Worm (Caenorhabditis elegans) whole organism, L3 larva: ENCODE results near the gene din-1.

Source experiments
- ZK546.5 ChIP-seq: sonication (generic microtip); optimal IDR thresholded peaks from 2 replicates; lab custom pipeline; 2017; ENCODE audit warnings: missing biosample characterization, missing genetic modification characterization
- ama-1 ChIP-seq: fragments of 150-350 bp; optimal IDR thresholded peaks from 2 replicates; lab custom pipeline; 2018
- ceh-9 ChIP-seq: sonication (generic microtip); optimal IDR thresholded peaks from 2 replicates; lab custom pipeline; 2018; ENCODE audit warnings: missing biosample characterization, missing genetic modification characterization
- daf-12 ChIP-seq: fragments of 150-350 bp; optimal IDR thresholded peaks from 2 replicates; lab custom pipeline; 2014; ENCODE audit warnings: missing biosample characterization, missing genetic modification reagents, missing genetic modification characterization
- egl-5 ChIP-seq: fragments of 150-350 bp; optimal IDR thresholded peaks from 2 replicates; lab custom pipeline; 2017; ENCODE audit warnings: missing biosample characterization, missing genetic modification reagents, missing genetic modification characterization, inconsistent platforms
- elt-1 ChIP-seq: fragments of 150-350 bp; optimal IDR thresholded peaks from 2 replicates; lab custom pipeline; 2014; ENCODE audit warnings: missing biosample characterization, missing genetic modification characterization
- elt-2 ChIP-seq: sonication (generic microtip); optimal IDR thresholded peaks from 2 replicates; lab custom pipeline; 2016; ENCODE audit warnings: missing genetic modification reagents, mild to moderate bottlenecking, missing genetic modification characterization, missing compliant biosample characterization
- elt-3 ChIP-seq, 3 experiments: fragments of 150-350 bp in 1 of 3; sonication (generic microtip) in 2 of 3; optimal IDR thresholded peaks; 2 replicates in 2 of 3; 4 replicates in 1 of 3; lab custom pipeline; 2014 to 2017; ENCODE audit warnings: missing biosample characterization in 3 of 3, missing genetic modification characterization in 3 of 3
- eor-1 ChIP-seq, 2 experiments: fragments of 150-350 bp; optimal IDR thresholded peaks; 2 replicates each; lab custom pipeline; 2014 to 2018; ENCODE audit warnings: missing biosample characterization in 2 of 2, missing genetic modification characterization in 2 of 2
- fkh-10 ChIP-seq: sonication (generic microtip); optimal IDR thresholded peaks from 2 replicates; lab custom pipeline; 2017; ENCODE audit warnings: missing biosample characterization, missing genetic modification reagents, missing genetic modification characterization
- fkh-2 ChIP-seq: fragments of 150-350 bp; optimal IDR thresholded peaks from 2 replicates; lab custom pipeline; 2014; ENCODE audit warnings: missing biosample characterization, missing genetic modification reagents, missing genetic modification characterization
- fos-1 ChIP-seq: fragments of 150-350 bp; optimal IDR thresholded peaks from 2 replicates; lab custom pipeline; 2014; ENCODE audit warnings: missing biosample characterization, missing genetic modification characterization
- lin-15B ChIP-seq: fragments of 150-350 bp; optimal IDR thresholded peaks from 2 replicates; lab custom pipeline; 2014; ENCODE audit warnings: missing biosample characterization, missing genetic modification characterization
- mml-1 ChIP-seq: fragments of 150-350 bp; sonication (generic microtip); optimal IDR thresholded peaks from 3 replicates; lab custom pipeline; 2014; ENCODE audit warnings: missing biosample characterization, missing genetic modification characterization
- nfya-1 ChIP-seq: sonication (generic microtip); optimal IDR thresholded peaks from 2 replicates; lab custom pipeline; 2017; ENCODE audit warnings: missing genetic modification characterization, mild to moderate bottlenecking, missing compliant biosample characterization, antibody characterized with exemption, moderate library complexity; ENCODE audit not compliant: insufficient read depth
- nhr-11 ChIP-seq: fragments of 150-350 bp; optimal IDR thresholded peaks from 2 replicates; lab custom pipeline; 2014; ENCODE audit warnings: missing biosample characterization, missing genetic modification characterization
- nhr-12 ChIP-seq: fragments of 150-350 bp; optimal IDR thresholded peaks from 2 replicates; lab custom pipeline; 2014; ENCODE audit warnings: missing biosample characterization, missing genetic modification characterization
- nhr-23 ChIP-seq: fragments of 150-350 bp; optimal IDR thresholded peaks from 2 replicates; lab custom pipeline; 2014; ENCODE audit warnings: missing biosample characterization, missing genetic modification reagents, missing genetic modification characterization
- nhr-237 ChIP-seq: fragments of 150-350 bp; optimal IDR thresholded peaks from 2 replicates; lab custom pipeline; 2014; ENCODE audit warnings: missing biosample characterization, missing genetic modification characterization
- nhr-28 ChIP-seq: fragments of 150-350 bp; optimal IDR thresholded peaks from 2 replicates; lab custom pipeline; 2014; ENCODE audit warnings: missing biosample characterization, missing genetic modification characterization
- nhr-67 ChIP-seq: fragments of 150-350 bp; optimal IDR thresholded peaks from 2 replicates; lab custom pipeline; 2014; ENCODE audit warnings: missing biosample characterization, missing genetic modification characterization
- nhr-77 ChIP-seq: fragments of 150-350 bp; optimal IDR thresholded peaks from 2 replicates; lab custom pipeline; 2014; ENCODE audit warnings: missing biosample characterization, missing genetic modification characterization
- pha-4 ChIP-seq: fragments of 150-350 bp; optimal IDR thresholded peaks from 2 replicates; lab custom pipeline; 2014; ENCODE audit warnings: missing biosample characterization, missing genetic modification reagents, missing genetic modification characterization
- pqm-1 ChIP-seq: fragments of 150-350 bp; optimal IDR thresholded peaks from 2 replicates; lab custom pipeline; 2017; ENCODE audit warnings: missing biosample characterization, missing genetic modification characterization, inconsistent platforms
- sea-2 ChIP-seq: fragments of 150-350 bp; sonication (generic microtip); optimal IDR thresholded peaks from 4 replicates; lab custom pipeline; 2014; ENCODE audit warnings: missing biosample characterization, missing genetic modification reagents, missing genetic modification characterization
- snpc-4 ChIP-seq: fragments of 150-350 bp; optimal IDR thresholded peaks from 2 replicates; lab custom pipeline; 2014; ENCODE audit warnings: missing biosample characterization, missing genetic modification characterization
- unc-62 ChIP-seq: fragments of 150-350 bp; sonication (generic microtip); optimal IDR thresholded peaks from 4 replicates; lab custom pipeline; 2014; ENCODE audit warnings: missing biosample characterization, missing genetic modification reagents, missing genetic modification characterization
- zag-1 ChIP-seq: fragments of 150-350 bp; optimal IDR thresholded peaks from 2 replicates; lab custom pipeline; 2014; ENCODE audit warnings: missing biosample characterization, missing genetic modification characterization
- ztf-11 ChIP-seq: fragments of 150-350 bp; optimal IDR thresholded peaks from 2 replicates; lab custom pipeline; 2014; ENCODE audit warnings: missing biosample characterization, missing genetic modification characterization

Gene din-1

DNA sequence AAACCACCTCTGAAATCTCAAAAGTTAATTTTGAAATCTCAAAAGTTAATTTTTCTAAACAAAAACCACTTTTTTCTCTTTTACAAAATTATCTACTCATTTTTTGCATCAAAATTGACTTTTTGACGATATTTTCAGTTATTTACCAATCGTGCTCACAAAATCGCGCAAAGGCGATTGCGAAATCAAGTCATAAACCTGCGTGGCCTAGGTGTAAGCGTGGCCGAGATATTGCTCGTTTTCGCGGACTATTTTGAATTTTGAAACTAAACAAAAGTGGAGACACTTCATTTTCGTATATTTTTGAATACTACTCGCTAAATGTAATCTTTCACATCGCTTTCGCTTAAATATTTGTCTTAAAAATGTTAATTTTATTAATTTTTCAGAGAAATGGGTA is 55.1 kb downstream of the din-1 start, which contains the start of gene smc-6:
smc-6 (plus strand) TSS at position 390 of the 400 bp plus-strand sequence.
- TF ChIP-seq ama-1 (lab: Kevin White, UChicago) = no peak
- peak; percentile 61 for TF ChIP-seq lin-15B
- no peak for TF ChIP-seq nhr-67 (tag; lab: Kevin White, UChicago)
- no peak for TF ChIP-seq nhr-23 (tag; lab: Kevin White, UChicago)
- no peak for TF ChIP-seq nhr-11
- peak; percentile 28 for TF ChIP-seq snpc-4
- peak; percentile 60 for TF ChIP-seq pha-4 (tag; lab: Kevin White, UChicago)
- TF ChIP-seq zag-1 = no peak
- no peak for TF ChIP-seq elt-3 (tag; optimal IDR thresholded peaks at IDR 0.05; lab: Kevin White, UChicago)
- no peak for TF ChIP-seq unc-62 (GFP tag; lab: Kevin White, UChicago)

ce11 chrII:11577861-11578260 is 55.5 kb downstream of the din-1 start:
- TF ChIP-seq nhr-237 (no peak), nhr-67 (tag; lab: Kevin White, UChicago) (no peak), ZK546.5 (tag; lab: Kevin White, UChicago) (no peak)
- TF ChIP-seq, all 47 proteins: peak for 0

DNA sequence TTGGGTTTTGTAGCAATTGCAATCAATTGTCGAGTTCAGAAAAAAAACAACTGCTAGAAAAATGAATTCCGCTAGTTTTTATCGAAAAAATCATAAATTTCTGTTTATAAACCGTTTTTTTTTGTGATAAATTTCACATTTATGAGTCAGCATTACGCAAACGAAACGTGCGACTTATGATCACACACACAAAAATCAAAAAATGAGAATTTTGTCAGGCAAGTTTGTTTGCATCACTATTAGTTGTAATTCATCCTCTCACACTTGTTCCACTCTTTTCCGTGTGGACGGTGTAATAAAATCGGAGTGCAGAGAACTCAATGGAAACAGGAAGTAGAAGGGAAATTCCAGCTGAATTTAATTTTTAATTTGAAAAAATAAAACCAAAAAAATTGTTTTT is 56.0 kb downstream of the din-1 start, which contains the start of gene pcs-1:
pcs-1 (minus strand) TSS at position 344 of the 400 bp plus-strand sequence.
- no peak for TF ChIP-seq sea-2 (GFP tag; lab: Kevin White, UChicago)
- peak; percentile 10 for TF ChIP-seq pha-4 (tag; lab: Kevin White, UChicago)
- TF ChIP-seq elt-2 (tag; lab: Kevin White, UChicago) = peak; percentile 53

ce11 chrII:11572944-11573343 is 60.5 kb downstream of the din-1 start, which contains the start of gene F54D5.2:
F54D5.2 (plus strand) TSS chrII:11573180.
- no peak for TF ChIP-seq snpc-4
- no peak for TF ChIP-seq nhr-237

DNA sequence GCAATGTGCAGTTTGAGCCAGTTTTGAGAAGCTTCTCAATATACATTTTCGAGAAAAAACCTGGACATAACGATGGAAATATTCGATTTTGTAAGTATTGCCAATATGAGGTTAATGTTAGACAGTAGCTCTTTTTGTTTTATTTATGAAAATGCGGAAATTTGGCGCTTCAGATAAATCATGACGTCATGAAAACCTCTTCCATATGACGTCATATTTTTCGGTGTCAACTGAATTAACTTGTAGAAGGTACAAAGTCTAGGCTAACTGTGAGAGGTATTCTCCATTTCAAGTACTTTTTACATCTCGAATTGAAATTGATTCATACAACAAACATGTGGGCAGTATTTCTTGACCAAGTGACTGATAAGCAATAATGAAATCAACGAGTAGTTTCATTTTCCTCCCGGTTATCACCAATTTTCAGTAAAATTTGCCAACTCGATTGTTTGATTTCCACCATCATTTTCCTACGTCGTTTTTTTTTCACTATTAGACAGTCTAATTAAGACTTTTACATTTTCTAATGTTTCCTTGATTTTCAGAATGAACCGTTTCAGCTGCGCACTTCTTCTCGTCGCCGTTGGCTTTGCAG is 62.1 kb downstream of the din-1 start, which contains the start of gene F54D5.3:
F54D5.3 (plus strand) TSS at position 546 of the 595 bp plus-strand sequence.
- TF ChIP-seq nhr-67 (tag; lab: Kevin White, UChicago) = no peak
- TF ChIP-seq nhr-23 (tag; lab: Kevin White, UChicago) = no peak
- TF ChIP-seq elt-2 (tag; lab: Kevin White, UChicago) = peak; percentile 69
- TF ChIP-seq pqm-1 (tag; lab: Kevin White, UChicago) = peak; percentile 75
- TF ChIP-seq fkh-10 (GFP tag; lab: Kevin White, UChicago) = no peak
- TF ChIP-seq elt-3 (tag; optimal IDR thresholded peaks at IDR 0.05; lab: Kevin White, UChicago) = no peak
- TF ChIP-seq nhr-77 (tag; lab: Kevin White, UChicago) = no peak
- TF ChIP-seq pha-4 (tag; lab: Kevin White, UChicago) = peak; percentile 19
- TF ChIP-seq eor-1 (tag; optimal IDR thresholded peaks at IDR 0.05; lab: Kevin White, UChicago) = no peak

- peak; percentile 52 for TF ChIP-seq elt-2 (tag; lab: Kevin White, UChicago)
- no peak for TF ChIP-seq mml-1 (tag; lab: Kevin White, UChicago)
- no peak for TF ChIP-seq nhr-12
- no peak for TF ChIP-seq nhr-67 (tag; lab: Kevin White, UChicago)
- peak; percentile 33 for TF ChIP-seq pqm-1 (tag; lab: Kevin White, UChicago)
Observed at ce11 chrII:11569213-11569868, 64.1 kb downstream of the din-1 start, which contains the start of the genes F54D5.23 and F54D5.4. F54D5.23 (minus strand) TSS chrII:11569287. F54D5.4 (plus strand) TSS chrII:11569818.

DNA sequence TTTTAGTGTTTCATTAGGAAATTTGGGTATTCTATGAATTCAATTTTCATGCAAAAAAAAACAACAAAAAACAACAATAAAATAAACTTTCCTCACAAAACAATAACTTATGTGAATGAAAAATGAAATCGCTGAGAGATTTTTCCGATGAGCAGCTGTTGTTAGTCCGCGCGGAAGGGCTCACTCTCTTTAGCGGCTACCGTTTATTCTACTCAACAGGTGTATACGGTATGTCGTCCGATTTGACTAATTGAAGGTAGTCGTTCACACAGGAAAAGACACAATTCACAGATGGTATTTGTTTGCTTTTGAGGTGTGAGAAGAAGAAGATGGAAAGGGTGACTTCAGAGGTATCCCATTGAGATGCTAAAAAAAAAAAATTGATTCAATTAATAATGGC is 64.7 kb downstream of the din-1 start:
- no peak for TF ChIP-seq fos-1 (tag; lab: Kevin White, UChicago)
- TF ChIP-seq nhr-28 (tag; lab: Kevin White, UChicago) = no peak
- TF ChIP-seq ZK546.5 (tag; lab: Kevin White, UChicago) = no peak
- TF ChIP-seq fkh-10 (GFP tag; lab: Kevin White, UChicago) = no peak
- TF ChIP-seq elt-1 = no peak
- TF ChIP-seq nhr-67 (tag; lab: Kevin White, UChicago) = no peak
- no peak for TF ChIP-seq snpc-4
- TF ChIP-seq ztf-11 (tag; lab: Kevin White, UChicago) = no peak
- TF ChIP-seq ceh-9 (tag; lab: Kevin White, UChicago) = no peak
- TF ChIP-seq nfya-1 (tag; lab: Kevin White, UChicago) = no peak
- TF ChIP-seq pha-4 (tag; lab: Kevin White, UChicago) = no peak
- TF ChIP-seq fkh-2 (tag; lab: Kevin White, UChicago) = no peak
- no peak for TF ChIP-seq egl-5 (tag; lab: Kevin White, UChicago)
- TF ChIP-seq daf-12 = no peak
